Worm (Caenorhabditis elegans) whole organism, early embryonic: ENCODE results near the gene F20D6.5.
A peak's percentile ranks its signal among the peaks of the same experiment; 100 is the strongest.

Source experiments
- B0310.2 ChIP-seq: sonication (generic microtip); optimal IDR thresholded peaks from 2 replicates; lab custom pipeline; 2016; ENCODE audit warnings: mild to moderate bottlenecking, missing genetic modification characterization, missing compliant biosample characterization
- F13C5.2 ChIP-seq: sonication (generic microtip); optimal IDR thresholded peaks from 2 replicates; lab custom pipeline; 2017; ENCODE audit warnings: mild to moderate bottlenecking, missing genetic modification characterization, inconsistent platforms, missing compliant biosample characterization
- aly-1 ChIP-seq: sonication (generic microtip); optimal IDR thresholded peaks from 2 replicates; lab custom pipeline; 2016; ENCODE audit warnings: missing genetic modification characterization, missing compliant biosample characterization
- ama-1 ChIP-seq: fragments of 150-350 bp; optimal IDR thresholded peaks from 2 replicates; lab custom pipeline; 2014
- ceh-13 ChIP-seq: fragments of 200-800 bp; sonication (Bioruptor generic); optimal IDR thresholded peaks from 2 replicates; lab custom pipeline; 2018; ENCODE audit warnings: mild to moderate bottlenecking, missing genetic modification characterization, missing compliant biosample characterization
- ceh-36 ChIP-seq: sonication (generic microtip); optimal IDR thresholded peaks from 2 replicates; lab custom pipeline; 2016; ENCODE audit warnings: missing genetic modification characterization, inconsistent platforms, missing compliant biosample characterization
- ets-7 ChIP-seq: sonication (generic microtip); optimal IDR thresholded peaks from 2 replicates; lab custom pipeline; 2016; ENCODE audit warnings: missing genotype, missing genetic modification characterization, missing compliant biosample characterization
- flt-1 ChIP-seq: fragments of 200-800 bp; sonication (Bioruptor generic); IDR thresholded peaks from 2 replicates; pipeline ENCODE4 v1.3.6; 2022; ENCODE audit warnings: missing genetic modification characterization, missing compliant biosample characterization
- hmbx-1 ChIP-seq: sonication (generic microtip); optimal IDR thresholded peaks from 2 replicates; lab custom pipeline; 2016; ENCODE audit warnings: mild to moderate bottlenecking, missing genetic modification characterization, missing compliant biosample characterization
- hmg-4 ChIP-seq: fragments of 200-800 bp; sonication (Bioruptor generic); optimal IDR thresholded peaks from 2 replicates; lab custom pipeline; 2018; ENCODE audit warnings: mild to moderate bottlenecking, missing genetic modification characterization, missing compliant biosample characterization
- hnd-1 ChIP-seq: sonication (generic microtip); optimal IDR thresholded peaks from 2 replicates; lab custom pipeline; 2016; ENCODE audit warnings: missing genetic modification characterization, missing compliant biosample characterization
- pes-1 ChIP-seq: fragments of 200-800 bp; sonication (Bioruptor generic); IDR thresholded peaks from 2 replicates; pipeline ENCODE4 v1.3.6; 2022; ENCODE audit warnings: missing genetic modification reagents, missing genetic modification characterization, missing compliant biosample characterization
- scrt-1 ChIP-seq: fragments of 200-800 bp; sonication (Bioruptor generic); IDR thresholded peaks from 2 replicates; pipeline ENCODE4 v1.3.6; 2022; ENCODE audit warnings: missing genetic modification characterization, missing compliant biosample characterization
- sea-1 ChIP-seq: fragments of 200-800 bp; sonication (Bioruptor generic); conservative IDR thresholded peaks from 2 replicates; pipeline ENCODE4 v1.3.6; 2022; ENCODE audit warnings: missing genetic modification characterization, missing compliant biosample characterization
- tbx-11 ChIP-seq: fragments of 200-800 bp; sonication (Bioruptor generic); IDR thresholded peaks from 2 replicates; pipeline ENCODE4 v1.3.6; 2022; ENCODE audit warnings: missing genetic modification characterization, missing compliant biosample characterization
- tbx-37 ChIP-seq: fragments of 200-800 bp; sonication (Bioruptor generic); conservative IDR thresholded peaks from 2 replicates; pipeline ENCODE4 v1.3.6; 2022; ENCODE audit warnings: missing genetic modification reagents, missing genetic modification characterization, missing compliant biosample characterization
- tra-4 ChIP-seq: sonication (generic microtip); optimal IDR thresholded peaks from 2 replicates; lab custom pipeline; 2017; ENCODE audit warnings: missing genetic modification characterization, missing compliant biosample characterization

The F20D6.5 gene

DNA sequence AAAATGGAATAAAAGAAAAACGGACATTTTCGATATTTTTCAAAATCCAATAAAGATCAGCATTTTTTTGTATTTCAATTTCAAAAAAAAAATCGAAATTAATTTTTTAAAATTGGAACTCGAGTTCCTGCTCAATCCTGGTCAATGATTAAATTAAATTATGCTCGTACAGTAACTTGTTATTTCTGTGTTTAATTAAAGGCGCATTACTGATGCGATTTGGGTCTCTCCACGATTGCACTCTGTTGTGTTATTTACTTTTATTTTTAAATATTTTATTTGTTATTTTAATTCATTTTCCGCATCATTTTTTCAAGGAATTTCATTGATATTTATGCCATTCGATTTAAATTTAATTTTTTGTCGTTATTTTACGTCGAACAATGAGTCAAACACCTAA, 16.5 kb downstream of the F20D6.5 start:
- TF ChIP-seq hnd-1 (tag; lab: Kevin White, UChicago), result no peak
- no peak for TF ChIP-seq scrt-1 (GFP tag; lab: Robert Waterston, UW)
- TF ChIP-seq ceh-36 (tag; lab: Kevin White, UChicago), result no peak
- no peak for TF ChIP-seq F13C5.2
- no peak for TF ChIP-seq tbx-11
- no peak for TF ChIP-seq hmbx-1 (tag; lab: Kevin White, UChicago)
- no peak for TF ChIP-seq flt-1 (GFP tag; lab: Robert Waterston, UW)
- no peak for TF ChIP-seq pes-1 (GFP tag; lab: Robert Waterston, UW)
- TF ChIP-seq sea-1 (GFP tag; lab: Robert Waterston, UW), result no peak
- TF ChIP-seq aly-1 (tag; lab: Kevin White, UChicago), result no peak
- no peak for TF ChIP-seq ceh-13 (GFP tag; lab: Kevin White, UChicago)
- TF ChIP-seq B0310.2 (tag; lab: Kevin White, UChicago), result no peak
- TF ChIP-seq ama-1 (lab: Kevin White, UChicago), result no peak
- no peak for TF ChIP-seq tra-4 (tag; lab: Kevin White, UChicago)
- no peak for TF ChIP-seq hmg-4 (GFP tag; lab: Kevin White, UChicago)
- no peak for TF ChIP-seq ets-7 (tag; lab: Kevin White, UChicago)
- TF ChIP-seq tbx-37 (GFP tag; lab: Robert Waterston, UW), result no peak

DNA sequence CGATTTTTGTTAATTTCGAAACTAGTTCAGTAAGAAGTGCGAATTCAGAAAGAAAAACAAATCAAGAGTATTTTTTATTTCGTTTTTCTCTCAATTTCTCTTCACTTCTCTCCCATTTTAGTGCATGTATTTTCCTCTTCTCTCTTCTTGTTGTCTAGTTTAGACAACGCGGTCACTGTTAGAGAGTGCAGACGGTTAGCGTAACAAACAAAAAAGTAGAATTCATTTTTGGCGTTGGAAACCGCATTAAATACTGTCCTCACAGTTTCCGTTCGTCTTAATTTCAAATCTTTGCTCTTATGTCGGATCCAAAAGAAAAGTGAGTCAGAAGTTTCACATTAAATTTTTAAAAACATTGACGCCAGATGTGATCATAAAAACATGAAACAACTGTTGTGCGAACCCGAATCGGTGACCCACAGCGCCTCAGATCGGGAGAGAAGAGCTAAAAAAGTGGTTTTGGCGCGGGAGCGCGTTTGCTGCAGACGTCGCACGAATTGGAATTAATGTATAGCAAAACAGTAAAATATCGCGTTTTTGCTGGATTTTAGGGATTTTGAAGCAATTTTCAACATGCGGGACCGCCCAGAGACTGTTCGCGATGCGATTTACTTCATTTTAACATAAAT, 17.3 kb downstream of the F20D6.5 start, which contains the start of gene srp-7:
TSS of gene srp-7 (plus strand) at position 213 of the 629 bp plus-strand sequence.
- peak; percentile 36; the same call in 1 of the 2 replicates for TF ChIP-seq scrt-1 (GFP tag; lab: Robert Waterston, UW)
- no peak for TF ChIP-seq sea-1 (GFP tag; lab: Robert Waterston, UW)

DNA sequence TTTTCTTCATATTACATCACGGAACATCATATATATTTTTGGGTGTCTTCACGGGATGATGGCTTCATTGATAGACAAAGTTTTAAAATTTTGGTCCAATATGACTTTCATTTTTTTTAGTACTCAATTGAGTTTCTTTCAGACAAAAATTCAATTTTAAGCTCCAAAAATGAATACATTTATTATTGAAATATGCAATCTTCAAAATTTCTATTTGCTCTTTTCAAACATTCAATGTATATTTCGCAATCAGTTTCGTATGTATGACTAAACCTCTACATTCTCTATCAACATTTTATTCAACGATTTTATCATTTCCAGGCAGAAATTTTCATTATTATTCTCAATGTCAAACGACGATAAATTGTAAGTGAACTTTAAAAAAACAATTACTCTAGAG, 21.6 kb downstream of the F20D6.5 start, which contains the start of gene srp-8:
TSS of gene srp-8 (plus strand) at position 301 of the 400 bp plus-strand sequence.
- no peak for TF ChIP-seq ceh-36 (tag; lab: Kevin White, UChicago)
- no peak for TF ChIP-seq flt-1 (GFP tag; lab: Robert Waterston, UW)
- TF ChIP-seq tbx-11, result no peak
- no peak for TF ChIP-seq aly-1 (tag; lab: Kevin White, UChicago)
- no peak for TF ChIP-seq F13C5.2
- no peak for TF ChIP-seq ets-7 (tag; lab: Kevin White, UChicago)
- TF ChIP-seq scrt-1 (GFP tag; lab: Robert Waterston, UW), result no peak
- no peak for TF ChIP-seq ama-1 (lab: Kevin White, UChicago)
- no peak for TF ChIP-seq B0310.2 (tag; lab: Kevin White, UChicago)
- TF ChIP-seq ceh-13 (GFP tag; lab: Kevin White, UChicago), result no peak
- TF ChIP-seq pes-1 (GFP tag; lab: Robert Waterston, UW), result no peak

ce11 chrV:8185737-8186136, 24.0 kb downstream of the F20D6.5 start, which contains the start of gene F20D6.2:
TSS of gene F20D6.2 (plus strand) at chrV:8186037.
- TF ChIP-seq hmg-4 (GFP tag; lab: Kevin White, UChicago), result no peak
- TF ChIP-seq B0310.2 (tag; lab: Kevin White, UChicago), result no peak
- TF ChIP-seq ceh-13 (GFP tag; lab: Kevin White, UChicago), result no peak
- TF ChIP-seq ets-7 (tag; lab: Kevin White, UChicago), result no peak
- no peak for TF ChIP-seq flt-1 (GFP tag; lab: Robert Waterston, UW)
- TF ChIP-seq tra-4 (tag; lab: Kevin White, UChicago), result no peak

- TF ChIP-seq aly-1 (tag; lab: Kevin White, UChicago) (no peak), B0310.2 (tag; lab: Kevin White, UChicago) (no peak)
Measured at ce11 chrV:8188421-8188820, 26.7 kb downstream of the F20D6.5 start, which contains the start of gene F20D6.15. TSS of gene F20D6.15 (minus strand) at chrV:8188467.

DNA sequence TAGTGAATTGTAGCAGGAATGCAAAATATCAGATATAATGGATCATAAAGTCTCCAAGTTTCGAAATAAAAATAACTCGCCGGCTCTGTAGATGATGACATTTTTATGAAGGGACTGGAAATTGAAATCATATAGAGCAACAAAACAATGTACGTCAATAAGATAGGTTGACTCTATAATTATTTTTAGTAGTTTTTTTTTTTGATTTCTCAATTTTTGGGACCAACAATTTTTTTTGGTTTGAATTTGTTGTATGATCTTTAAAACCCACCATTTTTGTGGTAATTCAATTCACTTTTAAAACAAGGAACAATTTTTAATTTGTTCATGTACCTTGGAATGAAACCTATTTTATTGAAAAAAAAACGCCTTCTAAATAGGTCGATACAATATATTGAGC, 28.3 kb downstream of the F20D6.5 start, which contains the start of gene F20D6.12:
TSS of gene F20D6.12 (minus strand) at position 101 of the 400 bp plus-strand sequence.
- no peak for TF ChIP-seq B0310.2 (tag; lab: Kevin White, UChicago)
- TF ChIP-seq aly-1 (tag; lab: Kevin White, UChicago), result no peak
- TF ChIP-seq ceh-36 (tag; lab: Kevin White, UChicago), result no peak
- no peak for TF ChIP-seq ama-1 (lab: Kevin White, UChicago)
- TF ChIP-seq sea-1 (GFP tag; lab: Robert Waterston, UW), result no peak
- no peak for TF ChIP-seq hmg-4 (GFP tag; lab: Kevin White, UChicago)
- no peak for TF ChIP-seq pes-1 (GFP tag; lab: Robert Waterston, UW)
- no peak for TF ChIP-seq hmbx-1 (tag; lab: Kevin White, UChicago)
- no peak for TF ChIP-seq scrt-1 (GFP tag; lab: Robert Waterston, UW)
- TF ChIP-seq ets-7 (tag; lab: Kevin White, UChicago), result no peak

DNA sequence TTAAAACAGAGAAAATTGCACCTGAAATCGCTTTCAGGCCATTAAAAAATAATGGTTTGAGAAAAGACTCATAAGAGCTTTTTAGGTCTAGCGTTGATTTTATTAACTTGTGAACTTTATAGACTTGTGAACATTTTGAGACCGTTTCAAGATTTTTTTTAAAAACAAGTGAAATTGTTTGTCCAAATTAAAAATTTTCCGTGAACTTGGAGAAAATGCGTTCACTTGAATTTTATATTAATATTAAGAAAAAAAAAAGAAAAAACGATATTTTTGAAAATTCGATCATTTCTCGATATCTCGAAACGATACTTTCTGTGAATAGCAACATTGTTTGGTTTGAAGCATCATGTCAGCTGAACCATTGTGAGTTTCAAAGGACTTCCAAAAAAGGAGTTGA, 28.7 kb downstream of the F20D6.5 start, which contains the start of gene F20D6.1:
TSS of gene F20D6.1 (plus strand) at position 301 of the 400 bp plus-strand sequence.
- TF ChIP-seq tbx-37 (GFP tag; lab: Robert Waterston, UW) (no peak), scrt-1 (GFP tag; lab: Robert Waterston, UW) (no peak), tbx-11 (no peak), flt-1 (GFP tag; lab: Robert Waterston, UW) (no peak), ama-1 (lab: Kevin White, UChicago) (no peak), hmbx-1 (tag; lab: Kevin White, UChicago) (no peak), B0310.2 (tag; lab: Kevin White, UChicago) (no peak), ceh-36 (tag; lab: Kevin White, UChicago) (no peak), tra-4 (tag; lab: Kevin White, UChicago) (no peak), F13C5.2 (no peak), hmg-4 (GFP tag; lab: Kevin White, UChicago) (no peak), aly-1 (tag; lab: Kevin White, UChicago) (no peak)
